Worm (Caenorhabditis elegans): ENCODE results near the gene Y105C5A.508.

Y105C5A.508 gene

DNA sequence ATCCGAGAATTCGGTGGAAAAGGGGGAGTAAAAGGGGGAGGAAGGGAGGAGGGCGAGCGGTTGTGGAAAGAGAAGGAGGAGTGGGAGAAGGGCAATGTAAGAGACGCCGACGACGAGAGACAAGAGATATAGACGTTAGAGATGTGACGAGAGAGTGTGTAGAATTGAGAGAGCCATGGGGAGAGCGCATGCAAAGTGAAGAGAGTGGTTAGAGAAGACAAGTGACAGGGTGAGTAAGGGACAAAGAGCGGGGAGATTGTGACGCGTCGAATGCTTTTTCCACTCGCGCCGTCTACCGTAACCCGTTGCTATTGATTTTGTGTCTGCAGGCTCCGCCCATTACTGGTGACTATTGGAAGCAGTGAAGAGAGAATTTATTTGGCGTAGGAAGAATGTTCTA lies 12.9 kb upstream of the Y105C5A.508 start (continued):
- peak; percentile 98 for TF ChIP-seq lsy-12 (tag; optimal IDR thresholded peaks at IDR 0.05)
- peak; percentile 75 for TF ChIP-seq pha-4 (tag; optimal IDR thresholded peaks at IDR 0.05)
- TF ChIP-seq ceh-28 (tag; optimal IDR thresholded peaks at IDR 0.05): peak; percentile 96
- TF ChIP-seq ztf-4 (tag; optimal IDR thresholded peaks at IDR 0.05): no peak

DNA sequence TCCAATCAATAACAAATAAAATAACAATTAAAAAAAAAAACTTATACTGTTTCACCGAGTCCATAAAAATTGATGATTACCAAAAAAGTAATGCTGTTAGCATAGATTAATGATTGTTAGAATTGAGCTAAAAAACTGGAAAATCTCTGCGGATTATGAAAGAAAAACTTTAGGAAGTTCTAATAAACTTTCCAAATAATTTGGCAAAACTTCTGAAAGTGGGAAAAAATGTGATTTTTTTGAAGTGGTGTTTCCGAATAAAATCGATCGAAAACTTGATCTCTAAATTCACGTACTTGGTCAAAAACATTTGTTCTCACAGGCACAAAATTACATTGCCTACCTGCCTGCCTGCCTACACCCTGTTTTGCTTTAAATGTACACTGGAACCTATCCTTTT lies 12.1 kb upstream of the Y105C5A.508 start:
- TF ChIP-seq ceh-28 (tag; optimal IDR thresholded peaks at IDR 0.05) (no peak), egl-27 (tag; optimal IDR thresholded peaks at IDR 0.05) (no peak), nhr-43 (tag; optimal IDR thresholded peaks at IDR 0.05; ENCODE audit: poor library complexity, severe bottlenecking) (no peak), zag-1 (tag; optimal IDR thresholded peaks at IDR 0.05) (no peak), fkh-2 (tag; optimal IDR thresholded peaks at IDR 0.05) (no peak), nhr-77 (tag; optimal IDR thresholded peaks at IDR 0.05) (no peak), jun-1 (tag; optimal IDR thresholded peaks at IDR 0.05) (no peak), lin-15B (tag; optimal IDR thresholded peaks at IDR 0.05) (no peak), pqm-1 (tag; optimal IDR thresholded peaks at IDR 0.05) (no peak), ceh-82 (tag; optimal IDR thresholded peaks at IDR 0.05) (no peak), nhr-67 (tag; optimal IDR thresholded peaks at IDR 0.05) (no peak), fos-1 (tag; optimal IDR thresholded peaks at IDR 0.05) (no peak), fkh-10 (GFP tag; optimal IDR thresholded peaks at IDR 0.05) (no peak), daf-12 (tag; optimal IDR thresholded peaks at IDR 0.05) (no peak), ztf-11 (tag; optimal IDR thresholded peaks at IDR 0.05) (no peak), nhr-76 (tag; optimal IDR thresholded peaks at IDR 0.05) (no peak), elt-1 (tag; optimal IDR thresholded peaks at IDR 0.05) (no peak)

DNA sequence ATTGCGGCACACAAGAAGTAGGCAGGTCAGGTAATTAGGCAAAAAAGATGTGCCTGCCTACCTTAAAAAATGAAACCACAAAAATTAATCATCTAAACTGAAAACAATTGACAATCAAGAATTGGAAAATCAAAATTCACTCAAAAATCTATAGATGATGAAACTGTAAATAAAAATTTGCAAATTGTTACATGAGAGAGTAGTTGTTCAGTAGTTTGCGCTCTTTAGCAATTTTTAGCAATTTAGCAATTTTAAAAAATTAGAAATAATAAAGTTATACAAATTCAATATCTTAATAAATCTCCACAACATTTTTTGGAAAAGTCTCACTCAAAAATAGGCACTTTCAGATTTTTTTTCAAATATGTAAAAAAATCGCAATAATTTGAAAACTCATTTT lies 11.6 kb upstream of the Y105C5A.508 start:
- TF ChIP-seq mml-1 (tag; optimal IDR thresholded peaks at IDR 0.05): no peak
- TF ChIP-seq egl-27 (tag; optimal IDR thresholded peaks at IDR 0.05): no peak
- no peak for TF ChIP-seq elt-3 (tag; optimal IDR thresholded peaks at IDR 0.05)
- TF ChIP-seq nhr-43 (tag; optimal IDR thresholded peaks at IDR 0.05; ENCODE audit: poor library complexity, severe bottlenecking): no peak
- no peak for TF ChIP-seq nhr-76 (tag; optimal IDR thresholded peaks at IDR 0.05)

DNA sequence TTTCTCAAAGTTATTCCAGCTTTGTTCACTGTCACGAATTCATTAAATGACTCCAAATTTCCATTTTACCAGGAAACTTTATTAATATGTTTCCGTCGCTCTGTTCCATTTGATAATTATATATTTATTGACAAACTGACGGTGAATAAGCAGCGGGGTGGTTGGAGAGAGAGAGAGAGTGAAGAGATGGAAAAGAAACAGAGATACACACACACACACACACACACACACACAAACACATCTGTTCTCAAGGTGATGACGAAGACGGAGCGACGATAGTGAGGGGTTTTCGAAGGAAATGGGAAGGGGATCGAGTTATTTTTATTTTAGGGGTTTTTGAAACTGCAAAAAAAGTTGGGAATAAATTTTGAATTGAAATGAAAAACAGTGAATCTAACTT lies 9.9 kb upstream of the Y105C5A.508 start:
- TF ChIP-seq ama-1 (optimal IDR thresholded peaks at IDR 0.05): no peak
- no peak for TF ChIP-seq R02D3.7 (tag; optimal IDR thresholded peaks at IDR 0.05)
- no peak for TF ChIP-seq ceh-28 (tag; optimal IDR thresholded peaks at IDR 0.05)
- no peak for TF ChIP-seq nhr-43 (tag; optimal IDR thresholded peaks at IDR 0.05; ENCODE audit: poor library complexity, severe bottlenecking)
- peak; percentile 70 for TF ChIP-seq nfya-1 (tag; optimal IDR thresholded peaks at IDR 0.05; ENCODE audit: insufficient read depth)
- TF ChIP-seq nhr-23 (tag; optimal IDR thresholded peaks at IDR 0.05): no peak
- TF ChIP-seq nhr-12 (tag; optimal IDR thresholded peaks at IDR 0.05): no peak
- TF ChIP-seq snpc-4 (tag; optimal IDR thresholded peaks at IDR 0.05): no peak
- TF ChIP-seq ceh-9 (tag; optimal IDR thresholded peaks at IDR 0.05): no peak
- no peak for TF ChIP-seq egl-27 (tag; optimal IDR thresholded peaks at IDR 0.05)
- TF ChIP-seq nhr-237 (tag; optimal IDR thresholded peaks at IDR 0.05): no peak
- no peak for TF ChIP-seq ceh-82 (tag; optimal IDR thresholded peaks at IDR 0.05)
- no peak for TF ChIP-seq eor-1 (tag; optimal IDR thresholded peaks at IDR 0.05)
- no peak for TF ChIP-seq elt-3 (tag; optimal IDR thresholded peaks at IDR 0.05)
- no peak for TF ChIP-seq ceh-16 (tag; optimal IDR thresholded peaks at IDR 0.05)
- TF ChIP-seq nhr-25 (tag; optimal IDR thresholded peaks at IDR 0.05): peak; percentile 11
- no peak for TF ChIP-seq zag-1 (tag; optimal IDR thresholded peaks at IDR 0.05)
- TF ChIP-seq fos-1 (tag; optimal IDR thresholded peaks at IDR 0.05): no peak
- TF ChIP-seq pqm-1 (tag; optimal IDR thresholded peaks at IDR 0.05): peak; percentile 30
- TF ChIP-seq jun-1 (tag; optimal IDR thresholded peaks at IDR 0.05): peak; percentile 11
- TF ChIP-seq lin-39 (tag; optimal IDR thresholded peaks at IDR 0.05): no peak
- peak; percentile 81 for TF ChIP-seq pha-4 (tag; optimal IDR thresholded peaks at IDR 0.05)
- no peak for TF ChIP-seq nhr-11 (tag; optimal IDR thresholded peaks at IDR 0.05)
- TF ChIP-seq tbx-2 (tag; optimal IDR thresholded peaks at IDR 0.05): no peak
- no peak for TF ChIP-seq egl-5 (tag; optimal IDR thresholded peaks at IDR 0.05)
- peak; percentile 64 for TF ChIP-seq hmg-11 (tag; optimal IDR thresholded peaks at IDR 0.05)
- TF ChIP-seq skn-1 (tag; optimal IDR thresholded peaks at IDR 0.05): no peak
